Fruit fly (Drosophila melanogaster) whole organism, wandering third instar larva: Measurements from ENCODE around the gene SMC3.

ENCODE experiments used
- Abd-B ChIP-seq: fragments of >200 bp; optimal IDR thresholded peaks from 2 replicates; lab custom pipeline; 2017; ENCODE audit warnings: missing biosample characterization, missing genetic modification characterization
- CG32264 ChIP-seq: fragments of 200-800 bp; sonication (Bioruptor generic); optimal IDR thresholded peaks from 2 replicates; lab custom pipeline; 2016; ENCODE audit warnings: missing biosample characterization, missing genetic modification characterization
- CG9705 ChIP-seq: fragments of 200-800 bp; sonication (Bioruptor generic); optimal IDR thresholded peaks from 2 replicates; lab custom pipeline; 2018; ENCODE audit warnings: missing biosample characterization, mild to moderate bottlenecking, missing genetic modification characterization
- HLH106 ChIP-seq: fragments of 200-800 bp; optimal IDR thresholded peaks from 3 replicates; lab custom pipeline; 2019; ENCODE audit warnings: missing biosample characterization, mild to moderate bottlenecking, missing genetic modification characterization, moderate library complexity
- Hr78 ChIP-seq: fragments of >200 bp; optimal IDR thresholded peaks from 2 replicates; lab custom pipeline; 2017; ENCODE audit warnings: missing biosample characterization, missing genetic modification characterization
- Hr83 ChIP-seq: fragments of 200-300 bp; sonication (Bioruptor generic); optimal IDR thresholded peaks from 2 replicates; lab custom pipeline; 2016; ENCODE audit warnings: missing biosample characterization, mild to moderate bottlenecking, missing genetic modification characterization, moderate library complexity; ENCODE audit not compliant: poor library complexity, severe bottlenecking
- Myc ChIP-seq: fragments of >200 bp; optimal IDR thresholded peaks from 2 replicates; lab custom pipeline; 2017
- N ChIP-seq: fragments of >200 bp; optimal IDR thresholded peaks from 2 replicates; lab custom pipeline; 2018; ENCODE audit warnings: missing biosample characterization, missing external identifiers, missing genetic modification characterization
- OdsH ChIP-seq: fragments of 200-800 bp; sonication (Bioruptor generic); optimal IDR thresholded peaks from 2 replicates; lab custom pipeline; 2016; ENCODE audit warnings: missing biosample characterization, mild to moderate bottlenecking, missing genetic modification characterization
- Rel ChIP-seq, 2 experiments: fragments of 200-800 bp; sonication (Bioruptor generic) in 1 of 2; optimal IDR thresholded peaks; 2 replicates in 1 of 2; 3 replicates in 1 of 2; lab custom pipeline; 2016 to 2019; ENCODE audit warnings: mild to moderate bottlenecking in 2 of 2, missing biosample characterization in 2 of 2, missing genetic modification characterization in 2 of 2, moderate library complexity in 1 of 2
- Sp1 ChIP-seq: fragments of 200-800 bp; sonication (Bioruptor generic); optimal IDR thresholded peaks from 3 replicates; lab custom pipeline; 2019; ENCODE audit warnings: missing biosample characterization, mild to moderate bottlenecking, missing genetic modification characterization, moderate library complexity
- Vsx2 ChIP-seq: fragments of 200-300, 225-300 bp; sonication (Bioruptor generic); optimal IDR thresholded peaks from 2 replicates; lab custom pipeline; 2018; ENCODE audit warnings: missing biosample characterization, missing genetic modification characterization; ENCODE audit not compliant: partially characterized antibody
- dl ChIP-seq, 2 experiments: fragments of 175-275, 200-275 bp in 1 of 2; fragments of 200-275 bp in 1 of 2; sonication (Bioruptor generic); optimal IDR thresholded peaks; lab custom pipeline; 2018; ENCODE audit warnings: mild to moderate bottlenecking in 2 of 2, missing biosample characterization in 2 of 2, missing genetic modification characterization in 2 of 2, moderate library complexity in 2 of 2; ENCODE audit not compliant: partially characterized antibody in 2 of 2, insufficient read depth in 1 of 2
- dsf ChIP-seq: sonication (Bioruptor generic); optimal IDR thresholded peaks from 2 replicates; lab custom pipeline; 2016; ENCODE audit warnings: missing biosample characterization, missing genetic modification characterization, borderline replicate concordance
- foxo ChIP-seq, 2 experiments: fragments of 200-800 bp; sonication (Bioruptor generic); optimal IDR thresholded peaks; 2 replicates in 1 of 2; 3 replicates in 1 of 2; lab custom pipeline; 2016 to 2017; ENCODE audit warnings: missing biosample characterization in 2 of 2, missing genetic modification characterization in 2 of 2
- fru ChIP-seq: fragments of 200-800 bp; sonication (Bioruptor generic); optimal IDR thresholded peaks from 3 replicates; lab custom pipeline; 2016; ENCODE audit warnings: missing biosample characterization, mild to moderate bottlenecking, missing genetic modification characterization
- jim ChIP-seq: fragments of 175-275, 200-325 bp; sonication (Bioruptor generic); optimal IDR thresholded peaks from 2 replicates; lab custom pipeline; 2016; ENCODE audit warnings: missing biosample characterization, mild to moderate bottlenecking, missing genetic modification characterization
- lola ChIP-seq: fragments of >200 bp; optimal IDR thresholded peaks from 2 replicates; lab custom pipeline; 2017; ENCODE audit warnings: missing biosample characterization, missing genetic modification characterization
- pan ChIP-seq: fragments of >200 bp; optimal IDR thresholded peaks from 2 replicates; lab custom pipeline; 2017
- psq ChIP-seq: fragments of 200-800 bp; sonication (Bioruptor generic); optimal IDR thresholded peaks from 3 replicates; lab custom pipeline; 2017; ENCODE audit warnings: missing biosample characterization, mild to moderate bottlenecking, missing genetic modification characterization, moderate library complexity
- sage ChIP-seq: fragments of 200-800 bp; sonication (Bioruptor generic); optimal IDR thresholded peaks from 2 replicates; lab custom pipeline; 2016; ENCODE audit warnings: missing biosample characterization, mild to moderate bottlenecking, missing genetic modification characterization
- tai ChIP-seq: sonication (Bioruptor generic); optimal IDR thresholded peaks from 2 replicates; lab custom pipeline; 2016; ENCODE audit warnings: missing biosample characterization, missing genetic modification characterization
- woc ChIP-seq: sonication (Bioruptor generic); optimal IDR thresholded peaks from 2 replicates; lab custom pipeline; 2016; ENCODE audit warnings: missing biosample characterization, mild to moderate bottlenecking, missing genetic modification characterization

SMC3 gene

DNA sequence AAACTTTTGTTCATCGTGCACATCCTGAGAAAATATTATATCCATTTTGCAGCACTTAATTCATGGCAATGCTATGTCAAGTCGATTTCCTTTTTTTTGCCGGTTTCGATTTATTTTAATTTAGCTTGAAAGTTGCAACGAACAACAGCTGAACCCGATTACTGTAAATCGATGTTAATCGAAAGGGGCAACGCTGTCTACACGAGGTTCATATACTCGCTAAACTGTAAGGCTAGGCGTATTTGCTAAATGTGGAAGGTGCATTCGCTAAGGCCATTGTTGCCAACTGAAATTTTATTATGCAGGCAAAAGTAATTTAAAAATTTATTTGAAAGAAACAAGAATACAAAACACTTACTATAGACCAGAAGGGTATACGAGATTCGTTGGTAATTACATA, 45.8 kb downstream of the SMC3 start, which contains the start of gene CG9902:
Gene CG9902 (minus strand): TSS at position 131 of the 400 bp plus-strand sequence.
- no peak for TF ChIP-seq tai (GFP tag; lab: Kevin White, UChicago)
- TF ChIP-seq foxo (GFP tag; optimal IDR thresholded peaks at IDR 0.05; lab: Kevin White, UChicago), result no peak
- no peak for TF ChIP-seq jim (GFP tag; lab: Kevin White, UChicago)
- TF ChIP-seq lola, result no peak
- peak; percentile 45 for TF ChIP-seq Myc (lab: Kevin White, UChicago)
- no peak for TF ChIP-seq OdsH (GFP tag; lab: Kevin White, UChicago)
- TF ChIP-seq Rel (GFP tag; optimal IDR thresholded peaks at IDR 0.05; lab: Kevin White, UChicago), result no peak
- TF ChIP-seq Rel (tag; optimal IDR thresholded peaks at IDR 0.05; lab: Kevin White, UChicago), result peak; percentile 9
- TF ChIP-seq Sp1 (GFP tag; lab: Kevin White, UChicago), result no peak
- TF ChIP-seq CG9705, result no peak
- TF ChIP-seq HLH106 (tag; lab: Kevin White, UChicago), result no peak

dm6 chrX:16540802-16541346, 52.4 kb downstream of the SMC3 start, which contains the start of gene CG9903:
Gene CG9903 (minus strand): TSS chrX:16540852.
- peak; percentile 43 for TF ChIP-seq Sp1 (GFP tag; lab: Kevin White, UChicago)
- no peak for TF ChIP-seq tai (GFP tag; lab: Kevin White, UChicago)
- TF ChIP-seq psq (GFP tag; lab: Kevin White, UChicago), result peak; percentile 23
- TF ChIP-seq dsf, result no peak
- TF ChIP-seq sage, result no peak
- no peak for TF ChIP-seq woc (GFP tag; lab: Kevin White, UChicago)
- no peak for TF ChIP-seq Abd-B (GFP tag; lab: Kevin White, UChicago)
- TF ChIP-seq Vsx2 (GFP tag; lab: Kevin White, UChicago), result no peak
- TF ChIP-seq Hr83 (GFP tag; lab: Kevin White, UChicago), result no peak
- peak in 1 of 2 experiments; percentile 30 for TF ChIP-seq foxo (GFP tag; optimal IDR thresholded peaks at IDR 0.05; lab: Kevin White, UChicago)
- no peak for TF ChIP-seq dl (GFP tag; optimal IDR thresholded peaks at IDR 0.05; lab: Kevin White, UChicago; ENCODE audit: insufficient read depth in 1 of 2, partially characterized antibody in 2 of 2)
- TF ChIP-seq lola, result no peak
- no peak for TF ChIP-seq jim (GFP tag; lab: Kevin White, UChicago)
- no peak for TF ChIP-seq CG32264
- TF ChIP-seq pan (lab: Kevin White, UChicago), result no peak
- TF ChIP-seq fru, result peak; percentile 51
- TF ChIP-seq N (GFP tag; lab: Kevin White, UChicago), result no peak
- TF ChIP-seq Hr78 (GFP tag; lab: Kevin White, UChicago), result no peak
- peak; percentile 61 for TF ChIP-seq HLH106 (tag; lab: Kevin White, UChicago)
- TF ChIP-seq OdsH (GFP tag; lab: Kevin White, UChicago), result peak; percentile 13
- TF ChIP-seq Rel (GFP tag; optimal IDR thresholded peaks at IDR 0.05; lab: Kevin White, UChicago), result no peak
- peak; percentile 51 for TF ChIP-seq Rel (tag; optimal IDR thresholded peaks at IDR 0.05; lab: Kevin White, UChicago)
- TF ChIP-seq, all 38 proteins: peak for 7
